Worm (Caenorhabditis elegans): ENCODE data around the gene lact-9.

lact-9 gene

DNA sequence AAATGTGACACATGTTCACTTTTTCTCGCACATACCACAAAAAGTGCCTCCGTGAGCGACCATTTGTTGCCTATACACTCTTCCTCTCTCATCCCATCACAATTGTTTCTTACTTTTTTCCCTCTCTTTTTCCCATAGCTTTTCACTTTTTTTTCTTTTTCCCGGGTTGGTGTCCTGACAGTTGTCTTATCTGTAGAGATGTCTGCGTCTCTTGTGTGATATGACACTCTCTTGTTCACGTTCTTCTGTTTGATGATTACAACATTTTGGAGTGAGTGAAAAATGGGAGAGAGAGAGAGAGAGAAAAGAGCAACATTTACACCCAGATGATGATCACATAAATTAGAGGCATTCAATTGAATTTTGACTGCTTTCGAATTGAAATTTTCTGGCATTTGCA lies 40.9 kb upstream of the lact-9 start (continued):
- no peak for TF ChIP-seq pax-1 (tag; optimal IDR thresholded peaks at IDR 0.05)
- TF ChIP-seq hlh-15 (tag; optimal IDR thresholded peaks at IDR 0.05): no peak
- TF ChIP-seq sox-4 (tag; optimal IDR thresholded peaks at IDR 0.05): no peak
- no peak for TF ChIP-seq C38D4.7 (GFP tag; optimal IDR thresholded peaks at IDR 0.05)
- no peak for TF ChIP-seq unc-3 (GFP tag; conservative IDR thresholded peaks at IDR 0.05)
- TF ChIP-seq unc-3 (tag; optimal IDR thresholded peaks at IDR 0.05): no peak
- TF ChIP-seq elt-2 (tag; optimal IDR thresholded peaks at IDR 0.05): peak; percentile 39
- peak; percentile 84 for TF ChIP-seq unc-55 (GFP tag; optimal IDR thresholded peaks at IDR 0.05)

DNA sequence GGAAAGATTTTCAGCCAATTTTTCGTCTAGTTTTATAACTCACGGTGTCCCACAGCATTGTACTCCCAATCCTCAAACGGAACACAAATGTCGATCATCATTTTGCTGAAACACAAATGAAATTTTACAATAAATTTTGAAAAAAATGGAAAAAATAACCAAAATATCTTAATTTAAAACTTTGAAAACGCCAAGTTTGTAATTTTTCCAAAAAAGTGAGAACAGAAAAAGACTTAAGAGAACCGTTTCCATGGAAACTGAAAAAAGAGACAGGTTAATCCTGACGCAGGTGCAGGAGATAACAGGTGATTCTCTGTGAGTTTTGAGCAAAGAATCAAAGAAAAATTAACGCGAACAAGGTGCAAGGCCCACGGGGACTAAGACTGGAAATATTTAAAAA lies 35.4 kb upstream of the lact-9 start, which contains the start of gene Y45F10D.15:
Y45F10D.15 (minus strand) TSS at position 101 of the 400 bp plus-strand sequence.
- TF ChIP-seq nhr-232 (tag; optimal IDR thresholded peaks at IDR 0.05) (no peak), zip-5 (tag; optimal IDR thresholded peaks at IDR 0.05) (no peak), gmeb-2 (tag; optimal IDR thresholded peaks at IDR 0.05) (no peak), hlh-6 (tag; optimal IDR thresholded peaks at IDR 0.05) (no peak), T23F11.4 (GFP tag; optimal IDR thresholded peaks at IDR 0.05) (no peak), pax-1 (tag; optimal IDR thresholded peaks at IDR 0.05) (no peak), pros-1 (tag; optimal IDR thresholded peaks at IDR 0.05) (no peak), lin-11 (tag; optimal IDR thresholded peaks at IDR 0.05) (no peak), ceh-45 (GFP tag; IDR thresholded peaks at IDR 0.05) (no peak), sdc-2 (tag; optimal IDR thresholded peaks at IDR 0.05) (no peak), dve-1 (tag; optimal IDR thresholded peaks at IDR 0.05) (no peak), rnt-1 (tag; optimal IDR thresholded peaks at IDR 0.05) (no peak), ceh-6 (GFP tag; optimal IDR thresholded peaks at IDR 0.05) (no peak), ceh-18 (tag; optimal IDR thresholded peaks at IDR 0.05) (no peak), che-1 (tag; optimal IDR thresholded peaks at IDR 0.05) (no peak), nhr-11 (tag; optimal IDR thresholded peaks at IDR 0.05) (no peak), unc-55 (GFP tag; optimal IDR thresholded peaks at IDR 0.05) (no peak), pat-9 (tag; optimal IDR thresholded peaks at IDR 0.05) (no peak), ttx-3 (tag; optimal IDR thresholded peaks at IDR 0.05) (no peak)

DNA sequence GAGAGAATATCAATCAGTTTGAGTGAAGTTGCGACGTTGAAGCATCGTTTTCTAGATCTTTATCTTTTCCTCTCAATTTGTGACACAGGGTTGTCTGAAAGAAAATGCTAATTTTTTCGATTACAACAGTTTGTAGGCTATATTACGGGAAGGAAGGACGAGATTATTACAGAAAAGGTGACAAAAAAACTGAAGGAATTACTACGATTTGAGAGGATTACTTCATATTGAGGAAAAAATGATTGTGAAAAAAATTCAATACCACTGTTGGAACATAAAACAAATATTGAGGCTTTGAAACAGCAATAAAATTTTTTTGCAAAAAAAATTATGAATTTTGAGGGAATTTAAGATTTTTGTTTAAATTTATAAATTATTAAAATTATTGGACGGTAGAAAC lies 22.3 kb upstream of the lact-9 start, which contains the start of gene Y45F10D.14:
Y45F10D.14 (minus strand) TSS at position 101 of the 400 bp plus-strand sequence.
- TF ChIP-seq K09A11.1 (tag; optimal IDR thresholded peaks at IDR 0.05; ENCODE audit: insufficient read depth) (no peak), sox-4 (tag; optimal IDR thresholded peaks at IDR 0.05) (no peak), ceh-18 (tag; optimal IDR thresholded peaks at IDR 0.05) (no peak), mec-3 (tag; optimal IDR thresholded peaks at IDR 0.05; ENCODE audit: borderline replicate concordance) (no peak), pha-2 (tag; optimal IDR thresholded peaks at IDR 0.05) (no peak), hlh-30 (tag; optimal IDR thresholded peaks at IDR 0.05; ENCODE audit: insufficient read depth) (no peak), dve-1 (tag; optimal IDR thresholded peaks at IDR 0.05) (no peak), ceh-45 (GFP tag; IDR thresholded peaks at IDR 0.05) (no peak), ceh-31 (tag; optimal IDR thresholded peaks at IDR 0.05) (no peak), npax-4 (tag; optimal IDR thresholded peaks at IDR 0.05) (no peak), unc-86 (tag; optimal IDR thresholded peaks at IDR 0.05) (no peak), ceh-30 (tag; optimal IDR thresholded peaks at IDR 0.05) (no peak), che-1 (tag; optimal IDR thresholded peaks at IDR 0.05) (no peak)

DNA sequence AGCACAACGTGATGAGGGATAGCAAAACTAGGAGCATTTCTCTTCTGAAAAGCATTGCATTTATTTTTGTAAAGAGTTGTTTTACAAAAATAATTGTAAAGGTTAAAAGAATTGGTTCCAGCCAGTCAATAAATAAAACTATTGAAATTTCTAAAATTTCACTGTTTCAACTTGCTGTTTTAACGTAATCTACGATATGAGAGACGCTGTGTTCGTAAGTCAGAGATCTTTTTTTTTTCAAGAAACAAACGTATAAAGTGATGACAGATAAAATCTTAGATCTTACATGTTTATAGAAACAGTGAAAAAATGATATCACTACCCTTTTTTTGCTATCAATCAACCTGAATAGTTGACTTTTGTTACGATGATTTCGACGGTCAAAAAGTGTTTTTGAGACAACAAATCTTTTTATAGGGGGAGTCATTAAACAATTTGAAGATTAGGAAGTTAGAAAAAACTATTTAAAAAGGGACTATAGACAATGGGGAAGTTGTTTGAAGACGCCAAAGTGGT lies 12.5 kb upstream of the lact-9 start, which contains the start of gene Y45F10D.6:
Y45F10D.6 (minus strand) TSS at position 51 of the 516 bp plus-strand sequence.
- no peak for TF ChIP-seq hlh-8 (tag; optimal IDR thresholded peaks at IDR 0.05)
- no peak for TF ChIP-seq che-1 (tag; optimal IDR thresholded peaks at IDR 0.05)
- no peak for TF ChIP-seq ceh-22 (tag; optimal IDR thresholded peaks at IDR 0.05)
- no peak for TF ChIP-seq lin-11 (tag; optimal IDR thresholded peaks at IDR 0.05)
- no peak for TF ChIP-seq ceh-18 (tag; optimal IDR thresholded peaks at IDR 0.05)
- no peak for TF ChIP-seq hlh-15 (tag; optimal IDR thresholded peaks at IDR 0.05)
- no peak for TF ChIP-seq tbx-7 (tag; optimal IDR thresholded peaks at IDR 0.05)
- no peak for TF ChIP-seq lim-6 (tag; optimal IDR thresholded peaks at IDR 0.05)
- no peak for TF ChIP-seq unc-3 (GFP tag; conservative IDR thresholded peaks at IDR 0.05)
- TF ChIP-seq unc-3 (tag; optimal IDR thresholded peaks at IDR 0.05): no peak
- no peak for TF ChIP-seq ahr-1 (tag; optimal IDR thresholded peaks at IDR 0.05)
- no peak for TF ChIP-seq syd-9 (tag; optimal IDR thresholded peaks at IDR 0.05)
- no peak for TF ChIP-seq rnt-1 (tag; optimal IDR thresholded peaks at IDR 0.05)

Data from whole organism, late embryonic.